Fruit fly (Drosophila melanogaster): ENCODE results near the gene Tps1.

- TF ChIP-seq Myc (optimal IDR thresholded peaks at IDR 0.05) (no peak), Sin3A (optimal IDR thresholded peaks at IDR 0.05) (no peak), psq (optimal IDR thresholded peaks at IDR 0.05) (no peak)
Measured at dm6 chr2L:4366652-4367051, 21.5 kb upstream of the Tps1 start.

Data from Kc167 (cell line).